Fruit fly (Drosophila melanogaster): ENCODE data around the gene Lk.

Gene Lk

dm6 chr3L:14546918-14547533 lies 13.5 kb downstream of the Lk start (continued):
- TF ChIP-seq CG16779 (GFP tag; IDR thresholded peaks at IDR 0.05) (0 out of 2 replicates have a peak, but pooled peaks have one; percentile 21), ac (GFP tag; optimal IDR thresholded peaks at IDR 0.05) (no peak), tio (GFP tag; optimal IDR thresholded peaks at IDR 0.05) (no peak), CG10979 (tag; optimal IDR thresholded peaks at IDR 0.05) (no peak), sug (tag; optimal IDR thresholded peaks at IDR 0.05) (peak; percentile 68), CG15479 (GFP tag; optimal IDR thresholded peaks at IDR 0.05) (peak; percentile 68), ase (GFP tag; IDR thresholded peaks at IDR 0.05) (no peak), ftz-f1 (GFP tag; optimal IDR thresholded peaks at IDR 0.05) (peak; percentile 93), CG10543 (GFP tag; optimal IDR thresholded peaks at IDR 0.05) (peak; percentile 22), ci (GFP tag; IDR thresholded peaks at IDR 0.05) (0 out of 3 replicates have a peak, but pooled peaks have one; percentile 32), wdn (GFP tag; IDR thresholded peaks at IDR 0.05) (no peak), CG6765 (GFP tag; optimal IDR thresholded peaks at IDR 0.05) (no peak), Jarid2 (GFP tag; optimal IDR thresholded peaks at IDR 0.05) (no peak), dmrt11E (tag; optimal IDR thresholded peaks at IDR 0.05) (no peak), pros (GFP tag; optimal IDR thresholded peaks at IDR 0.05) (no peak), CG3838 (GFP tag; optimal IDR thresholded peaks at IDR 0.05) (no peak), CG12942 (GFP tag; optimal IDR thresholded peaks at IDR 0.05) (no peak), Med (GFP tag) (peak; percentile 72), CG34224 (GFP tag; IDR thresholded peaks at IDR 0.05; ENCODE audit: partially characterized antibody) (no peak), so (GFP tag; IDR thresholded peaks at IDR 0.05) (0 out of 3 replicates have a peak, but pooled peaks have one; percentile 23), Hey (tag; optimal IDR thresholded peaks at IDR 0.05) (no peak), Xbp1 (GFP tag; optimal IDR thresholded peaks at IDR 0.05) (no peak), CG11560 (tag; IDR thresholded peaks at IDR 0.05) (no peak), dmrt99B (tag; optimal IDR thresholded peaks at IDR 0.05) (no peak), CG10267 (tag; optimal IDR thresholded peaks at IDR 0.05) (no peak), CG14667 (GFP tag; IDR thresholded peaks at IDR 0.05) (no peak), CG30431 (GFP tag; optimal IDR thresholded peaks at IDR 0.05) (no peak), CG32772 (GFP tag; IDR thresholded peaks at IDR 0.05) (no peak), Fer1 (GFP tag; optimal IDR thresholded peaks at IDR 0.05) (peak; percentile 1), az2 (GFP tag; optimal IDR thresholded peaks at IDR 0.05) (no peak), nerfin-1 (tag; optimal IDR thresholded peaks at IDR 0.05) (no peak), GATAe (GFP tag; conservative IDR thresholded peaks at IDR 0.05) (peak; percentile 55; the same call in 1 of the 2 replicates), exex (tag; optimal IDR thresholded peaks at IDR 0.05) (peak; percentile 54)

dm6 chr3L:14544987-14545943 lies 15.3 kb downstream of the Lk start:
- TF ChIP-seq Opbp (GFP tag; IDR thresholded peaks at IDR 0.05; ENCODE audit: partially characterized antibody), result no peak
- TF ChIP-seq ap (GFP tag; IDR thresholded peaks at IDR 0.05), result no peak
- no peak for TF ChIP-seq CG4617 (GFP tag; optimal IDR thresholded peaks at IDR 0.05; ENCODE audit: borderline replicate concordance)
- TF ChIP-seq lov (optimal IDR thresholded peaks at IDR 0.05), result no peak
- no peak for TF ChIP-seq lov (GFP tag; IDR thresholded peaks at IDR 0.05)
- no peak for TF ChIP-seq CG10147 (GFP tag; optimal IDR thresholded peaks at IDR 0.05)
- TF ChIP-seq NC2β (GFP tag; optimal IDR thresholded peaks at IDR 0.05), result peak; percentile 44
- TF ChIP-seq CG3838 (GFP tag; optimal IDR thresholded peaks at IDR 0.05), result no peak
- no peak for TF ChIP-seq CHES-1-like (GFP tag; optimal IDR thresholded peaks at IDR 0.05)
- TF ChIP-seq CG15601 (tag; optimal IDR thresholded peaks at IDR 0.05), result peak; percentile 48
- TF ChIP-seq CG11560 (tag; IDR thresholded peaks at IDR 0.05), result no peak
- no peak for TF ChIP-seq disco-r (GFP tag; optimal IDR thresholded peaks at IDR 0.05)
- peak; percentile 57 for TF ChIP-seq lmd (GFP tag; IDR thresholded peaks at IDR 0.05)
- no peak for TF ChIP-seq CG6791 (GFP tag; IDR thresholded peaks at IDR 0.05; ENCODE audit: partially characterized antibody)
- TF ChIP-seq crol (GFP tag; IDR thresholded peaks at IDR 0.05), result no peak
- TF ChIP-seq ems (GFP tag; optimal IDR thresholded peaks at IDR 0.05), result peak; percentile 59
- peak; percentile 53 for TF ChIP-seq cato (GFP tag; optimal IDR thresholded peaks at IDR 0.05; ENCODE audit: borderline replicate concordance)
- TF ChIP-seq CG13123 (GFP tag; optimal IDR thresholded peaks at IDR 0.05), result no peak
